Fruit fly (Drosophila melanogaster) whole organism, embryonic: ENCODE data around the gene Aasdh.
A peak's percentile ranks its signal among the peaks of the same experiment; 100 is the strongest.

Source experiments
- ATbp ChIP-seq: fragments of 200-800 bp; sonication (Bioruptor generic); optimal IDR thresholded peaks from 2 replicates; lab custom pipeline; 2017; ENCODE audit warnings: missing biosample characterization, mild to moderate bottlenecking, missing genetic modification characterization, missing genetic modification reagents
- Abd-B ChIP-seq: fragments of 200-800 bp; sonication (Bioruptor generic); optimal IDR thresholded peaks from 2 replicates; lab custom pipeline; 2018; ENCODE audit warnings: missing biosample characterization, mild to moderate bottlenecking, missing genetic modification characterization, moderate library complexity
- CG11456 ChIP-seq: fragments of 200-800 bp; sonication (Bioruptor generic); IDR thresholded peaks from 3 replicates; pipeline ENCODE4 v1.3.6; 2022; ENCODE audit warnings: missing biosample characterization, missing genetic modification characterization
- CG12942 ChIP-seq: fragments of 200-800 bp; sonication (Bioruptor generic); optimal IDR thresholded peaks from 3 replicates; lab custom pipeline; 2016; ENCODE audit warnings: missing biosample characterization, missing genetic modification characterization
- CG13287 ChIP-seq: fragments of 200-800 bp; sonication (Bioruptor generic); IDR thresholded peaks from 2 replicates; pipeline ENCODE4 v1.3.6; 2022; ENCODE audit warnings: missing biosample characterization, missing genetic modification characterization; ENCODE audit not compliant: partially characterized antibody
- CG13424 ChIP-seq: fragments of 200-800 bp; sonication (Bioruptor generic); optimal IDR thresholded peaks from 2 replicates; lab custom pipeline; 2019; ENCODE audit warnings: missing biosample characterization, mild to moderate bottlenecking, missing genetic modification characterization, moderate library complexity
- CG15011 ChIP-seq: fragments of 200-800 bp; sonication (Bioruptor generic); optimal IDR thresholded peaks from 3 replicates; lab custom pipeline; 2018; ENCODE audit warnings: missing biosample characterization, mild to moderate bottlenecking, missing genetic modification characterization
- CG1647 ChIP-seq: fragments of 200-800 bp; sonication (Bioruptor generic); optimal IDR thresholded peaks from 3 replicates; lab custom pipeline; 2016; ENCODE audit warnings: missing biosample characterization, missing genetic modification characterization
- CG17328 ChIP-seq: fragments of 200-800 bp; sonication (Bioruptor generic); IDR thresholded peaks from 2 replicates; pipeline ENCODE4 v1.3.6; 2022; ENCODE audit warnings: missing biosample characterization, missing genetic modification characterization
- CG17361 ChIP-seq: fragments of 200-800 bp; sonication (Bioruptor generic); IDR thresholded peaks from 3 replicates; pipeline ENCODE4 v1.3.6; 2022; ENCODE audit warnings: missing biosample characterization, missing genetic modification characterization
- CG2678 ChIP-seq: fragments of 200-800 bp; sonication (Bioruptor generic); optimal IDR thresholded peaks from 3 replicates; lab custom pipeline; 2019; ENCODE audit warnings: missing biosample characterization, mild to moderate bottlenecking, missing genetic modification characterization, moderate library complexity
- CG2712 ChIP-seq: fragments of 200-800 bp; optimal IDR thresholded peaks from 3 replicates; lab custom pipeline; 2019; ENCODE audit warnings: missing biosample characterization, mild to moderate bottlenecking, missing genetic modification characterization, moderate library complexity
- CG30020 ChIP-seq: fragments of 200-800 bp; optimal IDR thresholded peaks from 2 replicates; lab custom pipeline; 2019; ENCODE audit warnings: missing biosample characterization, mild to moderate bottlenecking, missing genetic modification characterization, moderate library complexity
- CG32532 ChIP-seq: fragments of 200-800 bp; sonication (Bioruptor generic); IDR thresholded peaks from 2 replicates; pipeline ENCODE4 v1.3.6; 2022; ENCODE audit warnings: missing biosample characterization, missing genetic modification characterization
- CG33557 ChIP-seq: fragments of 200-800 bp; sonication (Bioruptor generic); optimal IDR thresholded peaks from 2 replicates; lab custom pipeline; 2019; ENCODE audit warnings: missing biosample characterization, mild to moderate bottlenecking, missing genetic modification characterization, moderate library complexity
- CG42726 ChIP-seq: fragments of 200-800 bp; sonication (Bioruptor generic); IDR thresholded peaks from 2 replicates; pipeline ENCODE4 v1.3.6; 2022; ENCODE audit warnings: missing biosample characterization, missing genetic modification characterization; ENCODE audit not compliant: partially characterized antibody
- CG6175 ChIP-seq: fragments of 200-800 bp; sonication (Bioruptor generic); IDR thresholded peaks from 3 replicates; pipeline ENCODE4 v1.3.6; 2022; ENCODE audit warnings: missing biosample characterization, missing genetic modification characterization
- CG6854 ChIP-seq: fragments of 200-800 bp; sonication (Bioruptor generic); optimal IDR thresholded peaks from 3 replicates; lab custom pipeline; 2017; ENCODE audit warnings: missing biosample characterization, mild to moderate bottlenecking, missing genetic modification characterization
- CG9797 ChIP-seq: fragments of 200-800 bp; sonication (Bioruptor generic); optimal IDR thresholded peaks from 3 replicates; lab custom pipeline; 2018; ENCODE audit warnings: missing biosample characterization, mild to moderate bottlenecking, missing genetic modification characterization
- CHES-1-like ChIP-seq: fragments of 200-800 bp; sonication (Bioruptor generic); optimal IDR thresholded peaks from 2 replicates; lab custom pipeline; 2016; ENCODE audit warnings: missing biosample characterization, missing genetic modification characterization
- HLH54F ChIP-seq: fragments of 200-800 bp; sonication (Bioruptor generic); optimal IDR thresholded peaks from 3 replicates; lab custom pipeline; 2016; ENCODE audit warnings: missing biosample characterization, missing genetic modification characterization
- Hmr ChIP-seq: fragments of 200-800 bp; sonication (Bioruptor generic); optimal IDR thresholded peaks from 3 replicates; lab custom pipeline; 2017; ENCODE audit warnings: mild to moderate bottlenecking, missing biosample characterization, missing genetic modification reagents, missing genetic modification characterization
- MESR4 ChIP-seq: fragments of 200-800 bp; sonication (Bioruptor generic); optimal IDR thresholded peaks from 2 replicates; lab custom pipeline; 2018; ENCODE audit warnings: missing biosample characterization, mild to moderate bottlenecking, missing genetic modification characterization, moderate library complexity
- Mad ChIP-seq: fragments of 200-800 bp; sonication (Bioruptor generic); optimal IDR thresholded peaks from 2 replicates; lab custom pipeline; 2016; ENCODE audit warnings: missing biosample characterization, missing genetic modification characterization
- Mes4 ChIP-seq: fragments of 200-800 bp; sonication (Bioruptor generic); optimal IDR thresholded peaks from 2 replicates; lab custom pipeline; 2016; ENCODE audit warnings: missing biosample characterization, missing genetic modification characterization
- Mrtf ChIP-seq: fragments of 200-800 bp; sonication (Bioruptor generic); IDR thresholded peaks from 3 replicates; pipeline ENCODE4 v1.3.6; 2022; ENCODE audit warnings: missing biosample characterization, missing genetic modification characterization
- Xbp1 ChIP-seq: fragments of 200-800 bp; sonication (Bioruptor generic); optimal IDR thresholded peaks from 3 replicates; lab custom pipeline; 2016; ENCODE audit warnings: missing biosample characterization, mild to moderate bottlenecking, missing genetic modification characterization
- ac ChIP-seq: fragments of 200-800 bp; sonication (Bioruptor generic); optimal IDR thresholded peaks from 3 replicates; lab custom pipeline; 2017; ENCODE audit warnings: missing biosample characterization, mild to moderate bottlenecking, missing genetic modification characterization
- ash1 ChIP-seq: fragments of 200-800 bp; sonication (Bioruptor generic); optimal IDR thresholded peaks from 2 replicates; lab custom pipeline; 2018; ENCODE audit warnings: missing biosample characterization, mild to moderate bottlenecking, missing genetic modification characterization
- ato ChIP-seq: fragments of 200-800 bp; sonication (Bioruptor generic); IDR thresholded peaks from 2 replicates; pipeline ENCODE4 v1.3.6; 2022; ENCODE audit warnings: missing biosample characterization, missing genetic modification characterization; ENCODE audit not compliant: partially characterized antibody
- bowl ChIP-seq: fragments of 200-800 bp; sonication (Bioruptor generic); IDR thresholded peaks from 2 replicates; pipeline ENCODE4 v1.3.6; 2022; ENCODE audit warnings: missing biosample characterization, missing genetic modification characterization
- cas ChIP-seq: fragments of 200-800 bp; sonication (Bioruptor generic); IDR thresholded peaks from 2 replicates; pipeline ENCODE4 v1.3.6; 2022; ENCODE audit warnings: missing biosample characterization, missing genetic modification characterization
- caup ChIP-seq: fragments of 200-800 bp; sonication (Bioruptor generic); optimal IDR thresholded peaks from 3 replicates; lab custom pipeline; 2017; ENCODE audit warnings: missing biosample characterization, mild to moderate bottlenecking, missing genetic modification characterization, moderate library complexity; ENCODE audit not compliant: severe bottlenecking
- chn ChIP-seq: fragments of 200-800 bp; sonication (Bioruptor generic); optimal IDR thresholded peaks from 2 replicates; lab custom pipeline; 2016; ENCODE audit warnings: missing biosample characterization, missing genetic modification characterization
- gem ChIP-seq: fragments of 200-800 bp; sonication (Bioruptor generic); optimal IDR thresholded peaks from 2 replicates; lab custom pipeline; 2019; ENCODE audit warnings: missing biosample characterization, mild to moderate bottlenecking, missing genetic modification characterization, moderate library complexity
- gt ChIP-seq: fragments of 200-800 bp; sonication (Bioruptor generic); IDR thresholded peaks from 2 replicates; pipeline ENCODE4 v1.3.6; 2022; ENCODE audit warnings: missing biosample characterization, missing genetic modification characterization
- insv ChIP-seq, 2 experiments: fragments of 200-800 bp; sonication (Bioruptor generic); optimal IDR thresholded peaks; 3 replicates each; lab custom pipeline; 2016 to 2018; ENCODE audit warnings: missing biosample characterization in 2 of 2, missing genetic modification characterization in 2 of 2
- luna ChIP-seq: fragments of 200-800 bp; sonication (Bioruptor generic); optimal IDR thresholded peaks from 2 replicates; lab custom pipeline; 2016; ENCODE audit warnings: missing biosample characterization, missing genetic modification characterization
- mirr ChIP-seq: fragments of 200-800 bp; sonication (Bioruptor generic); optimal IDR thresholded peaks from 3 replicates; lab custom pipeline; 2018; ENCODE audit warnings: missing biosample characterization, mild to moderate bottlenecking, missing genetic modification characterization
- phol ChIP-seq: fragments of 200-800 bp; sonication (Bioruptor generic); optimal IDR thresholded peaks from 3 replicates; lab custom pipeline; 2018; ENCODE audit warnings: missing biosample characterization, mild to moderate bottlenecking, missing genetic modification characterization, moderate library complexity
- pnt ChIP-seq: fragments of 200-800 bp; sonication (Bioruptor generic); optimal IDR thresholded peaks from 3 replicates; lab custom pipeline; 2016; ENCODE audit warnings: missing biosample characterization, missing genetic modification characterization
- ranshi ChIP-seq: fragments of 200-800 bp; sonication (Bioruptor generic); IDR thresholded peaks from 2 replicates; pipeline ENCODE4 v1.3.6; 2022; ENCODE audit warnings: missing biosample characterization, missing genetic modification characterization
- ro ChIP-seq: fragments of 200-800 bp; sonication (Bioruptor generic); IDR thresholded peaks from 2 replicates; pipeline ENCODE4 v1.3.6; 2022; ENCODE audit warnings: missing biosample characterization, missing genetic modification characterization
- sc ChIP-seq, 3 experiments: fragments of >200 bp in 2 of 3; fragments of 200-800 bp in 1 of 3; sonication (Bioruptor generic) in 1 of 3; optimal IDR thresholded peaks; 2 replicates in 2 of 3; 3 replicates in 1 of 3; lab custom pipeline; 2017; ENCODE audit warnings: mild to moderate bottlenecking in 1 of 3, missing biosample characterization in 1 of 3, missing genetic modification characterization in 1 of 3, missing genetic modification reagents in 1 of 3
- sd ChIP-seq: fragments of 200-800 bp; sonication (Bioruptor generic); optimal IDR thresholded peaks from 3 replicates; lab custom pipeline; 2018; ENCODE audit warnings: missing biosample characterization, mild to moderate bottlenecking, missing genetic modification characterization, moderate library complexity
- sens-2 ChIP-seq: fragments of 200-800 bp; sonication (Bioruptor generic); IDR thresholded peaks from 2 replicates; pipeline ENCODE4 v1.3.6; 2022; ENCODE audit warnings: missing biosample characterization, missing genetic modification characterization
- vnd ChIP-seq: fragments of 200-800 bp; sonication (Bioruptor generic); IDR thresholded peaks from 3 replicates; pipeline ENCODE4 v1.3.6; 2022; ENCODE audit warnings: missing biosample characterization, missing genetic modification characterization; ENCODE audit not compliant: partially characterized antibody

Gene Aasdh

dm6 chr2L:8403286-8404270 is 45.8 kb downstream of the Aasdh start, which contains the start of gene emb (continued):
- TF ChIP-seq Mes4 (GFP tag; lab: Kevin White, UChicago): peak; percentile 40
- TF ChIP-seq CG2678: no peak
- TF ChIP-seq CG17361: peak; percentile 66; the same call in 2 of the 3 replicates
- peak; percentile 65 for TF ChIP-seq Mad
- TF ChIP-seq ato (GFP tag; lab: Robert Waterston, UW): peak; percentile 99
- TF ChIP-seq CG42726: peak; percentile 88
- TF ChIP-seq CG1647: peak; percentile 49
- TF ChIP-seq bowl (GFP tag; lab: Robert Waterston, UW): no peak
- TF ChIP-seq phol: peak; percentile 68
- TF ChIP-seq gem (tag; lab: Kevin White, UChicago): no peak
- TF ChIP-seq CG11456: peak; percentile 26; the same call in 2 of the 3 replicates
- no peak for TF ChIP-seq sens-2 (GFP tag; lab: Robert Waterston, UW)
- TF ChIP-seq caup: peak; percentile 36
- no peak for TF ChIP-seq gt (GFP tag; lab: Robert Waterston, UW)
- TF ChIP-seq ash1 (GFP tag; lab: Kevin White, UChicago): no peak
- TF ChIP-seq sd (tag; lab: Kevin White, UChicago): no peak
- TF ChIP-seq sc (optimal IDR thresholded peaks at IDR 0.05; lab: Kevin White, UChicago): no peak
- no peak for TF ChIP-seq sc (GFP tag; optimal IDR thresholded peaks at IDR 0.05; lab: Kevin White, UChicago)
- TF ChIP-seq ac (GFP tag; lab: Kevin White, UChicago): no peak
- TF ChIP-seq Mrtf (GFP tag; lab: Robert Waterston, UW): no peak
- no peak for TF ChIP-seq luna (GFP tag; lab: Kevin White, UChicago)
- TF ChIP-seq CG15011: no peak
- TF ChIP-seq mirr (GFP tag; lab: Kevin White, UChicago): no peak
- TF ChIP-seq CG13424: peak; percentile 26
- no peak for TF ChIP-seq ATbp (GFP tag; lab: Kevin White, UChicago)
- TF ChIP-seq CG32532 (GFP tag; lab: Robert Waterston, UW): peak; percentile 39; the same call in 1 of the 2 replicates
- peak; percentile 68 for TF ChIP-seq CG2712 (tag; lab: Kevin White, UChicago)
- TF ChIP-seq chn (GFP tag; lab: Kevin White, UChicago): peak; percentile 52
- 0 out of 2 replicates have a peak, but pooled peaks have one; percentile 24 for TF ChIP-seq CG17328 (GFP tag; lab: Robert Waterston, UW)
- no peak for TF ChIP-seq pnt
- peak; percentile 94 for TF ChIP-seq CG9797 (GFP tag; lab: Kevin White, UChicago)
- peak; percentile 95 for TF ChIP-seq MESR4 (GFP tag; lab: Kevin White, UChicago)
- peak in 1 of 2 experiments; percentile 41 for TF ChIP-seq insv (GFP tag; optimal IDR thresholded peaks at IDR 0.05; lab: Kevin White, UChicago)
- TF ChIP-seq Abd-B: no peak
- peak; percentile 71 for TF ChIP-seq CG30020
- TF ChIP-seq CHES-1-like (GFP tag; lab: Kevin White, UChicago): peak; percentile 71
- peak; percentile 93 for TF ChIP-seq CG13287 (GFP tag; lab: Robert Waterston, UW)
- TF ChIP-seq ro (GFP tag; lab: Robert Waterston, UW): no peak
- peak; percentile 9 for TF ChIP-seq CG12942 (GFP tag; lab: Kevin White, UChicago)
- 0 out of 2 replicates have a peak, but pooled peaks have one; percentile 17 for TF ChIP-seq ranshi (GFP tag; lab: Robert Waterston, UW)
- peak; percentile 58 for TF ChIP-seq HLH54F (GFP tag; lab: Kevin White, UChicago)
- TF ChIP-seq cas (GFP tag; lab: Robert Waterston, UW): peak; percentile 18; the same call in 1 of the 2 replicates
- TF ChIP-seq vnd: peak; percentile 97
- no peak for TF ChIP-seq CG6854
- peak; percentile 80 for TF ChIP-seq Hmr (GFP tag; lab: Kevin White, UChicago)
- TF ChIP-seq Xbp1: peak; percentile 45
- TF ChIP-seq CG33557 (GFP tag; lab: Kevin White, UChicago): no peak
- no peak for TF ChIP-seq CG6175
